Worm (Caenorhabditis elegans) whole organism, mixed stage, embryonic: ENCODE data around the gene F07C4.6.

Source experiments
- blmp-1 ChIP-seq: fragments of 150-350 bp; optimal IDR thresholded peaks from 2 replicates; lab custom pipeline; 2014; ENCODE audit warnings: missing biosample characterization, missing genetic modification characterization
- elt-3 ChIP-seq: fragments of 150-350 bp; optimal IDR thresholded peaks from 2 replicates; lab custom pipeline; 2014; ENCODE audit warnings: missing biosample characterization, missing genetic modification characterization
- nhr-237 ChIP-seq: fragments of 150-350 bp; optimal IDR thresholded peaks from 2 replicates; lab custom pipeline; 2014; ENCODE audit warnings: missing biosample characterization, missing genetic modification characterization
- snpc-4 ChIP-seq: fragments of 150-350 bp; optimal IDR thresholded peaks from 2 replicates; lab custom pipeline; 2014; ENCODE audit warnings: missing biosample characterization, missing genetic modification characterization

ce11 chrV:7580378-7580777, 46.3 kb upstream of the F07C4.6 start, which contains the start of gene ets-6:
- TF ChIP-seq snpc-4 = no peak
- no peak for TF ChIP-seq blmp-1 (tag; lab: Kevin White, UChicago)
- TF ChIP-seq elt-3 (tag; lab: Kevin White, UChicago) = no peak
- peak; percentile 30 for TF ChIP-seq nhr-237 (tag; lab: Kevin White, UChicago)
